Worm (Caenorhabditis elegans): Measurements from ENCODE around the gene sftd-3.

ce11 chrII:8912523-8913017 lies 51.4 kb downstream of the sftd-3 start:
- TF ChIP-seq lsy-27 (tag; optimal IDR thresholded peaks at IDR 0.05; ENCODE audit: borderline replicate concordance, insufficient read depth) (no peak), lin-40 (tag; optimal IDR thresholded peaks at IDR 0.05) (no peak), F39B2.1 (GFP tag; IDR thresholded peaks at IDR 0.05) (no peak), unc-62 (GFP tag; optimal IDR thresholded peaks at IDR 0.05) (no peak), Y53G8AR.9 (GFP tag; conservative IDR thresholded peaks at IDR 0.05) (no peak), fkh-3 (tag; optimal IDR thresholded peaks at IDR 0.05) (no peak)
